Fruit fly (Drosophila melanogaster): ENCODE data around the gene VAChT.

- TF ChIP-seq psq (optimal IDR thresholded peaks at IDR 0.05) (no peak), ttk (optimal IDR thresholded peaks at IDR 0.05) (no peak)
Measured at dm6 chr3R:18728368-18728767, 23.1 kb downstream of the VAChT start, which contains the start of gene CG7715.
